Fruit fly (Drosophila melanogaster): ENCODE data around the gene lectin-22C.

The lectin-22C gene

DNA sequence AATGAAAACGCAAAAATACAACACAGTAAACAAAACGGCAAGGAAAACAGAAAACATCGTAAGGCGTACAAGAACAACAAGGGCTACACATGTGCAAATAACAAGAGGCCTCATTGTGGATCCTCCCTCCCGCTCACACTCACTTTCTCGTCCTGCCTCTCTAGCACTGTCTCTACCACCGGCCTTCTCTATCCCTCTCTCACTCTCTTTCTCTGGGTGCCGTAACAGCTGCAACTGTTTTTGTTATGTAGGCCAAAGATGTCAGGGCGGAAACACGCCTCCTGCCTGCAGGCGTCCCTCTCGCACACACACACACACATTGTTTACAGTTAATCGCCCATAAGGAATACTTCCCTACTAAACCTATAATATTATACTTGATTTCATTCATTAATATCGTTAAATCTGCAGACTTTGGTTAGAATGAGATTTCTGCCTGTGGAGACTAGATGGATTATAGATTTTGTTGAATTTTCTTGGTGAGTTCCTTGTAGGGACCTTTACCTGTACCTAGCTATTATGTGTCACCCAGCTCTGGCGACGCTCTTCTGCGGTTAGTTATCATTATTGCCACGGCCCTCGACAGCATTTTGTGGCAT lies 23.1 kb downstream of the lectin-22C start (continued):
- TF ChIP-seq CG7987 (GFP tag; optimal IDR thresholded peaks at IDR 0.05) = no peak
- TF ChIP-seq Meics (GFP tag; optimal IDR thresholded peaks at IDR 0.05) = peak; percentile 4
- no peak for TF ChIP-seq Kr (GFP tag; optimal IDR thresholded peaks at IDR 0.05)
- peak; percentile 18; the same call in 1 of the 3 replicates for TF ChIP-seq zfh1 (GFP tag; IDR thresholded peaks at IDR 0.05)
- TF ChIP-seq CG3065 (GFP tag; optimal IDR thresholded peaks at IDR 0.05) = peak; percentile 40
- no peak for TF ChIP-seq CG1602 (GFP tag; optimal IDR thresholded peaks at IDR 0.05)
- 0 out of 3 replicates have a peak, but pooled peaks have one; percentile 11 for TF ChIP-seq dysf (GFP tag; IDR thresholded peaks at IDR 0.05)
- peak; percentile 4 for TF ChIP-seq CG15514 (GFP tag; optimal IDR thresholded peaks at IDR 0.05)
- no peak for TF ChIP-seq CG7745 (tag; optimal IDR thresholded peaks at IDR 0.05)
- TF ChIP-seq CG13287 (GFP tag; IDR thresholded peaks at IDR 0.05; ENCODE audit: partially characterized antibody) = no peak
- TF ChIP-seq CG1603 (tag; optimal IDR thresholded peaks at IDR 0.05) = peak; percentile 5
- no peak for TF ChIP-seq CG6765 (GFP tag; optimal IDR thresholded peaks at IDR 0.05)
- no peak for TF ChIP-seq cas (GFP tag; IDR thresholded peaks at IDR 0.05)

DNA sequence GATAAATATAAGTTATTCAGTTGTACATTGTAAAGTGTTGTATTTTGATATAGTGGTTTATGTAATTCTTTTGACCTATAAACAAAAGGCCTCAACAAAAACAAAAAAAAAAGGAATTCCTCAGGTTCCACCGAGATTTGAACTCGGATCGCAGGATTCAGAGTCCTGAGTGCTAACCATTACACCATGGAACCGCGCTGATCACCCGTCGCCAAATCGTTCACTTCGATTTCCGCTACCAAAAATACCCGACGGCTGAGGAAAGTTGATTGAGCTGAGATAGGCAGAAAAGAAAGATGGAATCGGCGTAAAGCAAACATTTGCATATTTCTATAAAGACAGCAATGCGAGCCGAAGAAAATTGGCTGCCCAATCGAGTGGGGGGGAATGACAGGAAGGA lies 24.0 kb downstream of the lectin-22C start:
- TF ChIP-seq zen2 (GFP tag; IDR thresholded peaks at IDR 0.05; ENCODE audit: partially characterized antibody) (0 out of 3 replicates have a peak, but pooled peaks have one; percentile 35), tna (GFP tag; IDR thresholded peaks at IDR 0.05; ENCODE audit: partially characterized antibody) (0 out of 2 replicates have a peak, but pooled peaks have one; percentile 7), CG33213 (GFP tag; optimal IDR thresholded peaks at IDR 0.05) (no peak), CG7963 (GFP tag; IDR thresholded peaks at IDR 0.05; ENCODE audit: partially characterized antibody) (0 out of 3 replicates have a peak, but pooled peaks have one; percentile 34), Sox102F (GFP tag; optimal IDR thresholded peaks at IDR 0.05) (no peak), CG3838 (GFP tag; optimal IDR thresholded peaks at IDR 0.05) (no peak), Bgb (GFP tag; IDR thresholded peaks at IDR 0.05; ENCODE audit: partially characterized antibody) (peak; percentile 56; the same call in 1 of the 2 replicates), grn (GFP tag; optimal IDR thresholded peaks at IDR 0.05) (peak; percentile 55), sd (tag; optimal IDR thresholded peaks at IDR 0.05) (no peak), knrl (GFP tag; IDR thresholded peaks at IDR 0.05; ENCODE audit: partially characterized antibody) (peak; percentile 41; the same call in 1 of the 3 replicates), Scr (GFP tag; IDR thresholded peaks at IDR 0.05; ENCODE audit: partially characterized antibody) (peak; percentile 56), ara (GFP tag; IDR thresholded peaks at IDR 0.05) (no peak), fu2 (GFP tag; optimal IDR thresholded peaks at IDR 0.05) (no peak), Opbp (GFP tag; IDR thresholded peaks at IDR 0.05; ENCODE audit: partially characterized antibody) (peak; percentile 73; the same call in 2 of the 3 replicates), wdn (GFP tag; IDR thresholded peaks at IDR 0.05) (no peak), Pdp1 (GFP tag; optimal IDR thresholded peaks at IDR 0.05) (peak in 1 of 2 experiments; percentile 7), CG6791 (GFP tag; IDR thresholded peaks at IDR 0.05; ENCODE audit: partially characterized antibody) (peak; percentile 70; the same call in 2 of the 3 replicates), CG14860 (GFP tag; IDR thresholded peaks at IDR 0.05; ENCODE audit: partially characterized antibody) (0 out of 3 replicates have a peak, but pooled peaks have one; percentile 29), CG8089 (GFP tag; optimal IDR thresholded peaks at IDR 0.05) (no peak), CG16813 (GFP tag; IDR thresholded peaks at IDR 0.05; ENCODE audit: partially characterized antibody) (peak; percentile 78), sna (GFP tag; IDR thresholded peaks at IDR 0.05; ENCODE audit: partially characterized antibody) (peak; percentile 26; the same call in 1 of the 2 replicates), ci (GFP tag; IDR thresholded peaks at IDR 0.05) (0 out of 3 replicates have a peak, but pooled peaks have one; percentile 32), nerfin-2 (GFP tag; IDR thresholded peaks at IDR 0.05; ENCODE audit: partially characterized antibody) (peak; percentile 62), pfk (GFP tag; optimal IDR thresholded peaks at IDR 0.05) (no peak), HHEX (GFP tag; optimal IDR thresholded peaks at IDR 0.05) (no peak), pb (GFP tag; optimal IDR thresholded peaks at IDR 0.05) (no peak), kay (GFP tag; optimal IDR thresholded peaks at IDR 0.05) (no peak), org-1 (GFP tag; optimal IDR thresholded peaks at IDR 0.05) (no peak), ken (GFP tag; IDR thresholded peaks at IDR 0.05) (no peak; the same call in 2 of the 3 replicates), amos (GFP tag; IDR thresholded peaks at IDR 0.05; ENCODE audit: partially characterized antibody) (peak; percentile 78; the same call in 1 of the 2 replicates), inv (GFP tag; IDR thresholded peaks at IDR 0.05; ENCODE audit: partially characterized antibody) (no peak), Bdp1 (GFP tag; optimal IDR thresholded peaks at IDR 0.05) (peak; percentile 98), vvl (GFP tag; IDR thresholded peaks at IDR 0.05) (peak; percentile 8; the same call in 1 of the 2 replicates)
